Fruit fly (Drosophila melanogaster) whole organism, embryonic: ENCODE measurements around the gene CG10581.

ENCODE experiments used
- ATbp ChIP-seq: fragments of 200-800 bp; sonication (Bioruptor generic); optimal IDR thresholded peaks from 2 replicates; lab custom pipeline; 2017; ENCODE audit warnings: missing biosample characterization, mild to moderate bottlenecking, missing genetic modification characterization, missing genetic modification reagents
- Asciz ChIP-seq: fragments of 200-800 bp; sonication (Bioruptor generic); optimal IDR thresholded peaks from 2 replicates; lab custom pipeline; 2017; ENCODE audit warnings: missing biosample characterization, mild to moderate bottlenecking, missing genetic modification characterization, missing genetic modification reagents
- Awh ChIP-seq: fragments of 200-800 bp; sonication (Bioruptor generic); IDR thresholded peaks from 2 replicates; pipeline ENCODE4, ENCODE4 v1.3.6; 2022; ENCODE audit warnings: missing biosample characterization, missing genetic modification characterization
- Blimp-1 ChIP-seq: fragments of 200-800 bp; sonication (Bioruptor generic); optimal IDR thresholded peaks from 3 replicates; lab custom pipeline; 2018; ENCODE audit warnings: missing biosample characterization, missing genetic modification characterization, mild to moderate bottlenecking, moderate library complexity, missing genetic modification reagents
- CG1024 ChIP-seq: fragments of 200-800 bp; sonication (Bioruptor generic); IDR thresholded peaks from 2 replicates; pipeline ENCODE4 v1.3.6; 2022; ENCODE audit warnings: missing biosample characterization, missing genetic modification characterization
- CG11504 ChIP-seq: fragments of 200-800 bp; sonication (Bioruptor generic); optimal IDR thresholded peaks from 3 replicates; lab custom pipeline; 2019; ENCODE audit warnings: missing biosample characterization, mild to moderate bottlenecking, missing genetic modification characterization, moderate library complexity
- CG12219 ChIP-seq: fragments of 200-800 bp; sonication (Bioruptor generic); optimal IDR thresholded peaks from 3 replicates; lab custom pipeline; 2018; ENCODE audit warnings: missing biosample characterization, mild to moderate bottlenecking, missing genetic modification characterization
- CG12236 ChIP-seq: fragments of 200-800 bp; sonication (Bioruptor generic); optimal IDR thresholded peaks from 2 replicates; lab custom pipeline; 2016; ENCODE audit warnings: missing biosample characterization, missing genetic modification characterization
- CG12769 ChIP-seq: fragments of 200-800 bp; sonication (Bioruptor generic); optimal IDR thresholded peaks from 2 replicates; lab custom pipeline; 2019; ENCODE audit warnings: missing biosample characterization, mild to moderate bottlenecking, missing genetic modification characterization, moderate library complexity
- CG13624 ChIP-seq: fragments of 200-800 bp; sonication (Bioruptor generic); optimal IDR thresholded peaks from 2 replicates; lab custom pipeline; 2016; ENCODE audit warnings: missing biosample characterization, missing genetic modification characterization
- CG17328 ChIP-seq: fragments of 200-800 bp; sonication (Bioruptor generic); IDR thresholded peaks from 2 replicates; pipeline ENCODE4 v1.3.6; 2022; ENCODE audit warnings: missing biosample characterization, missing genetic modification characterization
- CG17802 ChIP-seq: fragments of 200-800 bp; sonication (Bioruptor generic); optimal IDR thresholded peaks from 2 replicates; lab custom pipeline; 2018; ENCODE audit warnings: missing biosample characterization, mild to moderate bottlenecking, missing genetic modification characterization, moderate library complexity
- CG30403 ChIP-seq: fragments of 200-800 bp; sonication (Bioruptor generic); optimal IDR thresholded peaks from 3 replicates; lab custom pipeline; 2016; ENCODE audit warnings: missing biosample characterization, missing genetic modification characterization
- CG3163 ChIP-seq: fragments of 200-800 bp; sonication (Bioruptor generic); optimal IDR thresholded peaks from 3 replicates; lab custom pipeline; 2016; ENCODE audit warnings: missing biosample characterization, missing genetic modification characterization
- CG3407 ChIP-seq: fragments of 200-800 bp; sonication (Bioruptor generic); optimal IDR thresholded peaks from 2 replicates; lab custom pipeline; 2018; ENCODE audit warnings: missing biosample characterization, mild to moderate bottlenecking, missing genetic modification characterization
- CG34224 ChIP-seq: fragments of 200-800 bp; sonication (Bioruptor generic); IDR thresholded peaks from 3 replicates; pipeline ENCODE4 v1.3.6; 2022; ENCODE audit warnings: missing biosample characterization, missing genetic modification characterization; ENCODE audit not compliant: partially characterized antibody
- CG6813 ChIP-seq: fragments of 200-800 bp; sonication (Bioruptor generic); optimal IDR thresholded peaks from 2 replicates; lab custom pipeline; 2017; ENCODE audit warnings: missing biosample characterization, missing genetic modification characterization, mild to moderate bottlenecking, moderate library complexity, missing genetic modification reagents
- CG7357 ChIP-seq: fragments of 200-800 bp; sonication (Bioruptor generic); IDR thresholded peaks from 3 replicates; pipeline ENCODE4 v1.3.6; 2022; ENCODE audit warnings: missing biosample characterization, missing genetic modification characterization
- CkIIα-i1 ChIP-seq: fragments of 200-800 bp; sonication (Bioruptor generic); IDR thresholded peaks from 2 replicates; pipeline ENCODE4 v1.3.6; 2022; ENCODE audit warnings: missing biosample characterization, missing genetic modification characterization
- D19A ChIP-seq: fragments of 200-800 bp; optimal IDR thresholded peaks from 3 replicates; lab custom pipeline; 2019; ENCODE audit warnings: missing biosample characterization, mild to moderate bottlenecking, missing genetic modification characterization, moderate library complexity
- Dip2 ChIP-seq: fragments of 200-800 bp; sonication (Bioruptor generic); IDR thresholded peaks from 2 replicates; pipeline ENCODE4 v1.3.6; 2022; ENCODE audit warnings: missing biosample characterization, missing genetic modification characterization
- Dip3 ChIP-seq: fragments of 200-800 bp; sonication (Bioruptor generic); optimal IDR thresholded peaks from 3 replicates; lab custom pipeline; 2016; ENCODE audit warnings: missing biosample characterization, missing genetic modification characterization
- H2.0 ChIP-seq: fragments of 200-800 bp; sonication (Bioruptor generic); IDR thresholded peaks from 2 replicates; pipeline ENCODE4 v1.3.6; 2022; ENCODE audit warnings: missing biosample characterization, missing genetic modification characterization
- Hand ChIP-seq: fragments of 200-800 bp; sonication (Bioruptor generic); optimal IDR thresholded peaks from 2 replicates; lab custom pipeline; 2017; ENCODE audit warnings: mild to moderate bottlenecking, missing biosample characterization, missing genetic modification reagents, missing genetic modification characterization
- HmgZ ChIP-seq: fragments of 200-800 bp; sonication (Bioruptor generic); optimal IDR thresholded peaks from 2 replicates; lab custom pipeline; 2018; ENCODE audit warnings: missing biosample characterization, mild to moderate bottlenecking, missing genetic modification characterization
- Hmr ChIP-seq: fragments of 200-800 bp; sonication (Bioruptor generic); optimal IDR thresholded peaks from 3 replicates; lab custom pipeline; 2017; ENCODE audit warnings: mild to moderate bottlenecking, missing biosample characterization, missing genetic modification reagents, missing genetic modification characterization
- Lhr ChIP-seq: fragments of 200-800 bp; sonication (Bioruptor generic); optimal IDR thresholded peaks from 3 replicates; lab custom pipeline; 2017; ENCODE audit warnings: mild to moderate bottlenecking, missing biosample characterization, missing genetic modification reagents, missing genetic modification characterization
- Meics ChIP-seq: fragments of 200-800 bp; sonication (Bioruptor generic); optimal IDR thresholded peaks from 2 replicates; lab custom pipeline; 2017; ENCODE audit warnings: missing biosample characterization, mild to moderate bottlenecking, missing genetic modification characterization
- NFAT ChIP-seq: fragments of 200-800 bp; sonication (Bioruptor generic); IDR thresholded peaks from 2 replicates; pipeline ENCODE4 v1.3.6; 2022; ENCODE audit warnings: missing biosample characterization, missing genetic modification characterization
- Nf-YC ChIP-seq: fragments of 200-800 bp; optimal IDR thresholded peaks from 3 replicates; lab custom pipeline; 2019; ENCODE audit warnings: missing biosample characterization, mild to moderate bottlenecking, missing genetic modification characterization, moderate library complexity
- Sox100B ChIP-seq: fragments of 200-800 bp; sonication (Bioruptor generic); optimal IDR thresholded peaks from 3 replicates; lab custom pipeline; 2018; ENCODE audit warnings: missing biosample characterization, mild to moderate bottlenecking, missing genetic modification characterization
- Ssrp ChIP-seq: fragments of 200-800 bp; sonication (Bioruptor generic); optimal IDR thresholded peaks from 2 replicates; lab custom pipeline; 2018; ENCODE audit warnings: missing biosample characterization, mild to moderate bottlenecking, missing genetic modification characterization, moderate library complexity
- aop ChIP-seq: fragments of 200-800 bp; sonication (Bioruptor generic); IDR thresholded peaks from 2 replicates; pipeline ENCODE4 v1.3.6; 2022; ENCODE audit warnings: missing biosample characterization, missing genetic modification characterization
- croc ChIP-seq: fragments of 200-800 bp; sonication (Bioruptor generic); conservative IDR thresholded peaks from 3 replicates; pipeline ENCODE4 v1.3.6; 2022; ENCODE audit warnings: missing biosample characterization, missing genetic modification characterization
- cwo ChIP-seq: fragments of 200-800 bp; sonication (Bioruptor generic); optimal IDR thresholded peaks from 3 replicates; lab custom pipeline; 2017; ENCODE audit warnings: missing biosample characterization, missing genetic modification characterization, mild to moderate bottlenecking, moderate library complexity, missing genetic modification reagents
- dpn ChIP-seq, 2 experiments: fragments of 200-800 bp; sonication (Bioruptor generic); optimal IDR thresholded peaks; 3 replicates each; lab custom pipeline; 2016; ENCODE audit warnings: missing biosample characterization in 2 of 2, missing genetic modification characterization in 2 of 2
- fd64A ChIP-seq: fragments of 200-800 bp; sonication (Bioruptor generic); optimal IDR thresholded peaks from 3 replicates; lab custom pipeline; 2018; ENCODE audit warnings: missing biosample characterization, mild to moderate bottlenecking, missing genetic modification characterization
- fru ChIP-seq: fragments of >200 bp; optimal IDR thresholded peaks from 2 replicates; lab custom pipeline; 2017
- grn ChIP-seq: fragments of 200-800 bp; sonication (Bioruptor generic); optimal IDR thresholded peaks from 3 replicates; lab custom pipeline; 2017; ENCODE audit warnings: missing biosample characterization, missing genetic modification characterization
- gsb-n ChIP-seq: fragments of 200-800 bp; sonication (Bioruptor generic); optimal IDR thresholded peaks from 3 replicates; lab custom pipeline; 2018; ENCODE audit warnings: missing biosample characterization, mild to moderate bottlenecking, missing genetic modification characterization
- luna ChIP-seq: fragments of 200-800 bp; sonication (Bioruptor generic); optimal IDR thresholded peaks from 2 replicates; lab custom pipeline; 2016; ENCODE audit warnings: missing biosample characterization, missing genetic modification characterization
- mirr ChIP-seq: fragments of 200-800 bp; sonication (Bioruptor generic); optimal IDR thresholded peaks from 3 replicates; lab custom pipeline; 2018; ENCODE audit warnings: missing biosample characterization, mild to moderate bottlenecking, missing genetic modification characterization
- oc ChIP-seq: fragments of 200-800 bp; sonication (Bioruptor generic); optimal IDR thresholded peaks from 2 replicates; lab custom pipeline; 2018; ENCODE audit warnings: missing biosample characterization, mild to moderate bottlenecking, missing genetic modification characterization, moderate library complexity
- phol ChIP-seq: fragments of 200-800 bp; sonication (Bioruptor generic); optimal IDR thresholded peaks from 3 replicates; lab custom pipeline; 2018; ENCODE audit warnings: missing biosample characterization, mild to moderate bottlenecking, missing genetic modification characterization, moderate library complexity
- pnt ChIP-seq: fragments of 200-800 bp; sonication (Bioruptor generic); optimal IDR thresholded peaks from 3 replicates; lab custom pipeline; 2016; ENCODE audit warnings: missing biosample characterization, missing genetic modification characterization
- scrt ChIP-seq: fragments of 200-800 bp; sonication (Bioruptor generic); optimal IDR thresholded peaks from 2 replicates; lab custom pipeline; 2018; ENCODE audit warnings: missing biosample characterization, mild to moderate bottlenecking, missing genetic modification characterization, moderate library complexity
- sens ChIP-seq: fragments of 200-800 bp; sonication (Bioruptor generic); peaks from one replicate; lab custom pipeline; 2016; ENCODE audit warnings: missing biosample characterization, missing genetic modification characterization
- slbo ChIP-seq: fragments of 200-800 bp; sonication (Bioruptor generic); IDR thresholded peaks from 2 replicates; pipeline ENCODE4 v1.3.6; 2022; ENCODE audit warnings: missing biosample characterization, missing genetic modification characterization
- tgo ChIP-seq: fragments of 200-800 bp; sonication (Bioruptor generic); IDR thresholded peaks from 3 replicates; pipeline ENCODE4 v1.3.6; 2022; ENCODE audit warnings: missing biosample characterization, missing genetic modification characterization
- zfh2 ChIP-seq: fragments of 200-800 bp; sonication (Bioruptor generic); optimal IDR thresholded peaks from 2 replicates; lab custom pipeline; 2016; ENCODE audit warnings: missing biosample characterization, missing genetic modification characterization

Gene CG10581

dm6 chr3L:21054894-21055270 is 20.9 kb upstream of the CG10581 start (continued):
- TF ChIP-seq CG30403 (no peak), fru (lab: Kevin White, UChicago) (no peak), zfh2 (GFP tag; lab: Kevin White, UChicago) (no peak), CG34224 (GFP tag; lab: Robert Waterston, UW) (no peak), CG3163 (GFP tag; lab: Kevin White, UChicago) (no peak), Sox100B (GFP tag; lab: Kevin White, UChicago) (no peak), Hmr (GFP tag; lab: Kevin White, UChicago) (no peak), grn (GFP tag; lab: Kevin White, UChicago) (peak; percentile 69), D19A (tag; lab: Kevin White, UChicago) (peak; percentile 0), CG7357 (GFP tag; lab: Robert Waterston, UW) (no peak), Dip3 (no peak), CG17802 (no peak), scrt (GFP tag; lab: Kevin White, UChicago) (no peak), luna (GFP tag; lab: Kevin White, UChicago) (no peak), oc (peak; percentile 75), pnt (GFP tag; lab: Kevin White, UChicago) (no peak), Awh (GFP tag; lab: Robert Waterston, UW) (peak; percentile 59), Lhr (GFP tag; lab: Kevin White, UChicago) (no peak), NFAT (GFP tag; lab: Robert Waterston, UW) (no peak)

dm6 chr3L:21054188-21054893 is 20.3 kb upstream of the CG10581 start:
- peak; percentile 11 for TF ChIP-seq CG12769 (tag; lab: Kevin White, UChicago)
- TF ChIP-seq CG3407 (GFP tag; lab: Kevin White, UChicago) = no peak
- TF ChIP-seq Nf-YC (tag; lab: Kevin White, UChicago) = no peak
- no peak for TF ChIP-seq CG17328 (GFP tag; lab: Robert Waterston, UW)
- no peak for TF ChIP-seq mirr (GFP tag; lab: Kevin White, UChicago)
- TF ChIP-seq CG12219 (GFP tag; lab: Kevin White, UChicago) = no peak
- TF ChIP-seq CG11504 (tag; lab: Kevin White, UChicago) = peak; percentile 3
- no peak for TF ChIP-seq cwo
- 0 out of 3 replicates have a peak, but pooled peaks have one; percentile 2 for TF ChIP-seq croc (GFP tag; lab: Robert Waterston, UW)
- TF ChIP-seq Dip3 = no peak
- no peak for TF ChIP-seq CkIIα-i1 (GFP tag; lab: Robert Waterston, UW)
- TF ChIP-seq D19A (tag; lab: Kevin White, UChicago) = peak; percentile 65
- TF ChIP-seq Dip2 = no peak
- 0 out of 3 replicates have a peak, but pooled peaks have one; percentile 3 for TF ChIP-seq tgo (GFP tag; lab: Robert Waterston, UW)
- no peak for TF ChIP-seq aop
- TF ChIP-seq CG12236 (GFP tag; lab: Kevin White, UChicago) = no peak
- no peak for TF ChIP-seq Asciz
- TF ChIP-seq CG13624 (GFP tag; lab: Kevin White, UChicago) = no peak
- TF ChIP-seq fd64A = no peak
- TF ChIP-seq CG1024 (GFP tag; lab: Robert Waterston, UW) = no peak
- no peak for TF ChIP-seq dpn (GFP tag; optimal IDR thresholded peaks at IDR 0.05; lab: Kevin White, UChicago)
- TF ChIP-seq HmgZ = no peak
- TF ChIP-seq gsb-n (tag; lab: Kevin White, UChicago) = no peak
- TF ChIP-seq Blimp-1 (GFP tag; lab: Kevin White, UChicago) = peak; percentile 86
- TF ChIP-seq slbo = no peak
- TF ChIP-seq Ssrp (tag; lab: Kevin White, UChicago) = no peak
- no peak for TF ChIP-seq Meics
- TF ChIP-seq ATbp (GFP tag; lab: Kevin White, UChicago) = no peak
- no peak for TF ChIP-seq CG6813 (GFP tag; lab: Kevin White, UChicago)
- TF ChIP-seq H2.0 = no peak
- TF ChIP-seq sens (GFP tag; lab: Kevin White, UChicago) = no peak
- TF ChIP-seq phol = peak; percentile 21
- no peak for TF ChIP-seq Hand (GFP tag; lab: Kevin White, UChicago)
